Worm (Caenorhabditis elegans) whole organism, L1 larva: ENCODE results near the gene unc-119.

Experiments
- C16A3.4 ChIP-seq: fragments of 150-350 bp; optimal IDR thresholded peaks from 2 replicates; lab custom pipeline; 2014; ENCODE audit warnings: missing biosample characterization, missing genetic modification characterization
- F16B12.6 ChIP-seq: fragments of 150-350 bp; optimal IDR thresholded peaks from 2 replicates; lab custom pipeline; 2014; ENCODE audit warnings: missing biosample characterization, missing genetic modification characterization
- aly-2 ChIP-seq: fragments of 150-350 bp; optimal IDR thresholded peaks from 2 replicates; lab custom pipeline; 2014; ENCODE audit warnings: missing biosample characterization, missing genetic modification characterization
- ama-1 ChIP-seq: fragments of 150-350 bp; optimal IDR thresholded peaks from 2 replicates; lab custom pipeline; 2014
- ceh-82 ChIP-seq, 3 experiments: fragments of 150-350 bp in 1 of 3; sonication (generic microtip) in 2 of 3; optimal IDR thresholded peaks; 2 replicates each; lab custom pipeline; 2014 to 2017; ENCODE audit warnings: missing biosample characterization in 3 of 3, missing genetic modification characterization in 3 of 3
- ces-1 ChIP-seq: fragments of 150-350 bp; optimal IDR thresholded peaks from 2 replicates; lab custom pipeline; 2014; ENCODE audit warnings: missing biosample characterization, missing genetic modification reagents, missing genetic modification characterization
- dsc-1 ChIP-seq: sonication (generic microtip); optimal IDR thresholded peaks from 2 replicates; lab custom pipeline; 2016; ENCODE audit warnings: mild to moderate bottlenecking, missing genetic modification characterization, missing compliant biosample characterization
- efl-1 ChIP-seq, 4 experiments: fragments of 150-350 bp; optimal IDR thresholded peaks in 3 of 4; peaks in 1 of 4; 1 replicate in 1 of 4; 2 replicates in 3 of 4; lab custom pipeline; 2014; ENCODE audit warnings: missing biosample characterization in 2 of 4, missing genetic modification characterization in 2 of 4, missing genetic modification reagents in 2 of 4
- efl-3 ChIP-seq: fragments of 200-800 bp; sonication (Bioruptor generic); optimal IDR thresholded peaks from 2 replicates; lab custom pipeline; 2018; ENCODE audit warnings: mild to moderate bottlenecking, missing genetic modification characterization, missing compliant biosample characterization
- egl-13 ChIP-seq: sonication (generic microtip); optimal IDR thresholded peaks from 2 replicates; lab custom pipeline; 2016; ENCODE audit warnings: missing genotype, missing genetic modification reagents, missing genetic modification characterization, missing compliant biosample characterization
- elt-2 ChIP-seq: sonication (generic microtip); optimal IDR thresholded peaks from 2 replicates; lab custom pipeline; 2016; ENCODE audit warnings: missing genetic modification characterization, mild to moderate bottlenecking, inconsistent platforms, missing compliant biosample characterization, missing genetic modification reagents
- fkh-10 ChIP-seq: sonication (generic microtip); optimal IDR thresholded peaks from 2 replicates; lab custom pipeline; 2017; ENCODE audit warnings: missing biosample characterization, missing genetic modification reagents, missing genetic modification characterization
- fkh-4 ChIP-seq: sonication (generic microtip); optimal IDR thresholded peaks from 2 replicates; lab custom pipeline; 2016; ENCODE audit warnings: missing compliant biosample characterization, missing genetic modification characterization, borderline replicate concordance
- fkh-8 ChIP-seq: sonication (generic microtip); optimal IDR thresholded peaks from 2 replicates; lab custom pipeline; 2016; ENCODE audit warnings: mild to moderate bottlenecking, missing genetic modification characterization, missing compliant biosample characterization
- grh-1 ChIP-seq: fragments of 200-800 bp; sonication (Bioruptor generic); IDR thresholded peaks from 2 replicates; pipeline ENCODE4 v1.3.6; 2022; ENCODE audit warnings: missing genetic modification reagents, missing genetic modification characterization, missing compliant biosample characterization
- hlh-17 ChIP-seq: fragments of 200-800 bp; sonication (Bioruptor generic); optimal IDR thresholded peaks from 2 replicates; lab custom pipeline; 2018; ENCODE audit warnings: missing genetic modification characterization, mild to moderate bottlenecking, missing compliant biosample characterization, moderate library complexity, borderline replicate concordance
- isw-1 ChIP-seq: fragments of 200-800 bp; sonication (Bioruptor generic); IDR thresholded peaks from 2 replicates; pipeline ENCODE4 v1.3.6; 2022; ENCODE audit warnings: missing genetic modification characterization, missing compliant biosample characterization
- jun-1 ChIP-seq: fragments of 150-350 bp; optimal IDR thresholded peaks from 2 replicates; lab custom pipeline; 2014; ENCODE audit warnings: missing biosample characterization, missing genetic modification reagents, missing genetic modification characterization
- lin-15B ChIP-seq: fragments of 150-350 bp; sonication (generic microtip); optimal IDR thresholded peaks from 3 replicates; lab custom pipeline; 2014; ENCODE audit warnings: missing biosample characterization, missing genetic modification characterization
- lin-35 ChIP-seq, 2 experiments: fragments of 150-350 bp; optimal IDR thresholded peaks; 2 replicates each; lab custom pipeline; 2014; ENCODE audit warnings: missing biosample characterization in 2 of 2, missing genetic modification characterization in 2 of 2, missing genetic modification reagents in 2 of 2
- lsy-2 ChIP-seq, 2 experiments: fragments of 150-350 bp; optimal IDR thresholded peaks; 2 replicates each; lab custom pipeline; 2014; ENCODE audit warnings: missing biosample characterization in 2 of 2, missing genetic modification characterization in 2 of 2
- mab-9 ChIP-seq: fragments of 200-800 bp; sonication (Bioruptor generic); IDR thresholded peaks from 2 replicates; pipeline ENCODE4 v1.3.6; 2022; ENCODE audit warnings: missing genetic modification reagents, missing genetic modification characterization, missing compliant biosample characterization
- mep-1 ChIP-seq: fragments of 150-350 bp; optimal IDR thresholded peaks from 2 replicates; lab custom pipeline; 2014; ENCODE audit warnings: missing biosample characterization, missing genetic modification characterization
- nhr-11 ChIP-seq: fragments of 150-350 bp; optimal IDR thresholded peaks from 2 replicates; lab custom pipeline; 2014; ENCODE audit warnings: missing biosample characterization, missing genetic modification characterization
- nhr-12 ChIP-seq: sonication (generic microtip); optimal IDR thresholded peaks from 2 replicates; lab custom pipeline; 2017; ENCODE audit warnings: missing biosample characterization, missing genetic modification characterization
- nhr-237 ChIP-seq: fragments of 150-350 bp; optimal IDR thresholded peaks from 2 replicates; lab custom pipeline; 2014; ENCODE audit warnings: missing biosample characterization, missing genetic modification characterization
- nhr-28 ChIP-seq: fragments of 150-350 bp; optimal IDR thresholded peaks from 2 replicates; lab custom pipeline; 2014; ENCODE audit warnings: missing biosample characterization, missing genetic modification characterization
- nhr-47 ChIP-seq: sonication (generic microtip); optimal IDR thresholded peaks from 2 replicates; lab custom pipeline; 2016; ENCODE audit warnings: mild to moderate bottlenecking, missing genetic modification characterization, moderate library complexity, missing compliant biosample characterization
- pag-3 ChIP-seq: sonication (generic microtip); optimal IDR thresholded peaks from 2 replicates; lab custom pipeline; 2017; ENCODE audit warnings: missing genetic modification characterization, mild to moderate bottlenecking, missing compliant biosample characterization, antibody characterized with exemption, borderline replicate concordance; ENCODE audit not compliant: insufficient read depth
- pqm-1 ChIP-seq: sonication (generic microtip); optimal IDR thresholded peaks from 3 replicates; lab custom pipeline; 2017; ENCODE audit warnings: missing biosample characterization, missing genetic modification characterization
- sox-4 ChIP-seq: sonication (generic microtip); optimal IDR thresholded peaks from 2 replicates; lab custom pipeline; 2016; ENCODE audit warnings: missing genetic modification characterization, missing compliant biosample characterization
- sptf-1 ChIP-seq: fragments of 150-350 bp; optimal IDR thresholded peaks from 2 replicates; lab custom pipeline; 2014; ENCODE audit warnings: missing biosample characterization, missing genetic modification characterization
- tbx-2 ChIP-seq: sonication (generic microtip); optimal IDR thresholded peaks from 2 replicates; lab custom pipeline; 2016; ENCODE audit warnings: missing genetic modification characterization, missing compliant biosample characterization
- tlp-1 ChIP-seq: fragments of 150-350 bp; optimal IDR thresholded peaks from 2 replicates; lab custom pipeline; 2014; ENCODE audit warnings: missing biosample characterization, missing genetic modification characterization
- vab-15 ChIP-seq: sonication (generic microtip); optimal IDR thresholded peaks from 2 replicates; lab custom pipeline; 2017; ENCODE audit warnings: missing genotype, mild to moderate bottlenecking, missing genetic modification characterization, missing compliant biosample characterization
- xbp-1 ChIP-seq: sonication (generic microtip); optimal IDR thresholded peaks from 2 replicates; lab custom pipeline; 2016; ENCODE audit warnings: missing genetic modification characterization, missing compliant biosample characterization
- zip-4 ChIP-seq: fragments of 200-800 bp; sonication (Bioruptor generic); optimal IDR thresholded peaks from 2 replicates; lab custom pipeline; 2018; ENCODE audit warnings: mild to moderate bottlenecking, missing genetic modification characterization, moderate library complexity, missing compliant biosample characterization
- ztf-4 ChIP-seq: fragments of 150-350 bp; optimal IDR thresholded peaks from 2 replicates; lab custom pipeline; 2014; ENCODE audit warnings: missing biosample characterization, missing genetic modification characterization

The unc-119 gene

DNA sequence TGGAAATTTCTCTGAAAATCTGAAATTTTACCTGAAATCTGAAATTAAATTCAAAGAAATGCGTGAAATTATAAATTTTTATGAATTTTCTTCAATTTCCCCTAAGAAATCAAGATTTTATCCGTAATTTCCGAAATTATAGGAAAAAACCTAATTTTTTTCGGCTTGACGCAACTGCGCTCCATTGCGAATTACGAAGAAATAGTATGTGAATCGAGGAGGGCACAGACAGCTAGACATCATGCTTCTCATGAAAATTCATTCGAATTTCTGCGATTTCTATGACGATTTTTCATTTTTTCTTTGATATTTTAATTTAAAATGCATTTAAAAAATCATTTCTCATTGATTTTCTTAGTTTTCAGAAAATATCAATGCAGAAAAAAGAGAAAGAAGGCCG, 20.4 kb upstream of the unc-119 start (continued):
- TF ChIP-seq grh-1 (GFP tag; lab: Robert Waterston, UW) (peak; percentile 22; the same call in 1 of the 2 replicates), hlh-17 (no peak), nhr-12 (tag; lab: Kevin White, UChicago) (no peak), ceh-82 (tag; optimal IDR thresholded peaks at IDR 0.05; lab: Kevin White, UChicago) (peak; percentile 49 to 74 (median 72)), elt-2 (tag; lab: Kevin White, UChicago) (no peak), fkh-10 (GFP tag; lab: Kevin White, UChicago) (no peak), C16A3.4 (tag; lab: Kevin White, UChicago) (peak; percentile 59), ces-1 (no peak), isw-1 (GFP tag; lab: Robert Waterston, UW) (peak; percentile 61), sptf-1 (tag; lab: Kevin White, UChicago) (no peak), jun-1 (tag; lab: Kevin White, UChicago) (peak; percentile 35), nhr-11 (tag; lab: Kevin White, UChicago) (peak; percentile 58), pag-3 (tag; lab: Kevin White, UChicago) (no peak), mep-1 (tag; lab: Kevin White, UChicago) (peak; percentile 89), egl-13 (peak; percentile 60), vab-15 (tag; lab: Kevin White, UChicago) (peak; percentile 2), zip-4 (GFP tag; lab: Kevin White, UChicago) (no peak), xbp-1 (tag; lab: Kevin White, UChicago) (peak; percentile 79), ztf-4 (tag; lab: Kevin White, UChicago) (no peak), F16B12.6 (tag; lab: Kevin White, UChicago) (peak; percentile 53), ama-1 (lab: Kevin White, UChicago) (no peak), fkh-8 (tag; lab: Kevin White, UChicago) (peak; percentile 47), lin-15B (tag; lab: Kevin White, UChicago) (peak; percentile 85), nhr-237 (peak; percentile 17), lin-35 (GFP tag; optimal IDR thresholded peaks at IDR 0.05; lab: Kevin White, UChicago) (peak; percentile 64 to 84), pqm-1 (tag; lab: Kevin White, UChicago) (no peak), aly-2 (tag; lab: Kevin White, UChicago) (peak; percentile 41), fkh-4 (no peak), lsy-2 (tag; optimal IDR thresholded peaks at IDR 0.05; lab: Kevin White, UChicago) (peak; percentile 82 to 84), tbx-2 (tag; lab: Kevin White, UChicago) (peak; percentile 79), dsc-1 (tag; lab: Kevin White, UChicago) (peak; percentile 81), nhr-28 (tag; lab: Kevin White, UChicago) (no peak)
- TF ChIP-seq, all 84 proteins: peak for 44

DNA sequence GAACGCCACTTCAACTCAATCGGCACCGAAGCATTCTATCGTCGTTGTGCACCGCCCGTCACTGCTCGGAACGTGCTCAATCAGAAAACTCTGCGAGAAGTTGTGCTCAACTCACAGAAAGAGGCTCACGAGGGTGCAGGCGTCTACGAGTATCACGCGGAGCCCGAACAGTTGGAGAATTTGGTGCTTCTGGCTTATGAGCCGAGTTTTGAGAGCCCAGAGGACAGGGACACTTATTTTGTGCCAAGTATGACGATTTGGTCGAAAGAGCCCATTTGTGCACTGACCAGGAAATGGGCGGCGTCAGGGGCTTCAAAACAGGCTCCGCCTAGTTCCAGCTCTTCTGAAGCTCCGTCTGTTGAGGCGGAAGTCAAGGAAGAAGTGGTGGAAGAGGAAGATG, 13.6 kb upstream of the unc-119 start:
- TF ChIP-seq efl-1 (optimal IDR thresholded peaks at IDR 0.05; lab: Kevin White, UChicago), result no peak
- TF ChIP-seq efl-1 (GFP tag; optimal IDR thresholded peaks at IDR 0.05 in 1 of 2; lab: Kevin White, UChicago), result no peak
- no peak for TF ChIP-seq tlp-1 (tag; lab: Kevin White, UChicago)
- no peak for TF ChIP-seq nhr-47 (tag; lab: Kevin White, UChicago)
- TF ChIP-seq mab-9 (GFP tag; lab: Robert Waterston, UW), result no peak

DNA sequence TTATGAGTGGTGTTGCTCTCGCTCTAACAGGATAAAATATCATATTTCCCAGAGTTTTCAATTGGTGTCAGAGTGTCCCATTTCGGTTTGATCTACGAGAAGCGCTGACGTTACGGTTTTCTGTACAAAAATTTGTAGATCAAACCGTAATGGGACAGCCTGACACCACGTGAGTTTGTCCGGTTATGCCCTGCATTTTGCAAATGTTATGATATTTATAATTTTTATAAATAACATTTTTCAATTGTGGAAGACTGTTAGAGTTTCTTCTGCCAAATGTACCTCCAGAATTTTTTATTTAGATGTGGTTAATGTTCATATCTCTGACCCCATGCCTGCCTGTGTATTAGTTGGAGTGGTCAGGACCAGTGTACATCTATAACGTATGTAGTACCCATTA, 8.2 kb upstream of the unc-119 start, which contains the start of gene fbxb-87:
TSS of gene fbxb-87 (plus strand) at position 301 of the 400 bp plus-strand sequence.
- TF ChIP-seq sox-4 (tag; lab: Kevin White, UChicago) (no peak), efl-3 (no peak)
